Worm (Caenorhabditis elegans): ENCODE measurements around the gene F38A5.6.

ce11 chrIV:6622142-6622541, 24.9 kb upstream of the F38A5.6 start:
- TF ChIP-seq klf-2 (GFP tag; conservative IDR thresholded peaks at IDR 0.05) (no peak), tab-1 (GFP tag; IDR thresholded peaks at IDR 0.05) (no peak), flt-1 (GFP tag; IDR thresholded peaks at IDR 0.05) (no peak)

Measured in whole organism, midembryonic.